Worm (Caenorhabditis elegans): ENCODE measurements around the gene F11G11.13.
"Not testable (repeated sequence)": the region's sequence is repeated elsewhere in the genome, so short reads cannot be mapped to it uniquely, and the experiment has no call there.

ce11 chrII:4898529-4898928, 22.6 kb upstream of the F11G11.13 start, which contains the start of gene msp-32:
- not testable (repeated sequence) for TF ChIP-seq ztf-3 (GFP tag; optimal IDR thresholded peaks at IDR 0.05); ceh-100 (GFP tag; IDR thresholded peaks at IDR 0.05)

All from whole organism, young adult.